Fruit fly (Drosophila melanogaster) whole organism, wandering third instar larva: ENCODE data around the gene ine.

Experiments
- Dfd ChIP-seq: fragments of >200 bp; optimal IDR thresholded peaks from 2 replicates; lab custom pipeline; 2017; ENCODE audit warnings: missing biosample characterization, missing genetic modification characterization
- Hnf4 ChIP-seq: fragments of 200-800 bp; sonication (Bioruptor generic); optimal IDR thresholded peaks from 2 replicates; lab custom pipeline; 2016; ENCODE audit warnings: missing biosample characterization, mild to moderate bottlenecking, missing genetic modification characterization
- Mio ChIP-seq: sonication (Bioruptor generic); optimal IDR thresholded peaks from 2 replicates; lab custom pipeline; 2016; ENCODE audit warnings: missing biosample characterization, missing genetic modification characterization
- N ChIP-seq: fragments of >200 bp; optimal IDR thresholded peaks from 2 replicates; lab custom pipeline; 2018; ENCODE audit warnings: missing biosample characterization, missing external identifiers, missing genetic modification characterization
- OdsH ChIP-seq: fragments of 200-800 bp; sonication (Bioruptor generic); optimal IDR thresholded peaks from 2 replicates; lab custom pipeline; 2016; ENCODE audit warnings: missing biosample characterization, mild to moderate bottlenecking, missing genetic modification characterization
- br ChIP-seq: fragments of 200-800 bp; sonication (Bioruptor generic); optimal IDR thresholded peaks from 2 replicates; lab custom pipeline; 2016; ENCODE audit warnings: missing biosample characterization, missing genetic modification characterization
- dl ChIP-seq, 2 experiments: fragments of 175-275, 200-275 bp in 1 of 2; fragments of 200-275 bp in 1 of 2; sonication (Bioruptor generic); optimal IDR thresholded peaks; lab custom pipeline; 2018; ENCODE audit warnings: mild to moderate bottlenecking in 2 of 2, missing biosample characterization in 2 of 2, missing genetic modification characterization in 2 of 2, moderate library complexity in 2 of 2; ENCODE audit not compliant: partially characterized antibody in 2 of 2, insufficient read depth in 1 of 2
- fru ChIP-seq: fragments of 200-800 bp; sonication (Bioruptor generic); optimal IDR thresholded peaks from 3 replicates; lab custom pipeline; 2016; ENCODE audit warnings: missing biosample characterization, mild to moderate bottlenecking, missing genetic modification characterization
- h ChIP-seq: fragments of 200-800 bp; sonication (Bioruptor generic); optimal IDR thresholded peaks from 3 replicates; lab custom pipeline; 2016; ENCODE audit warnings: missing biosample characterization, mild to moderate bottlenecking, missing genetic modification characterization
- lola ChIP-seq: fragments of >200 bp; optimal IDR thresholded peaks from 2 replicates; lab custom pipeline; 2017; ENCODE audit warnings: missing biosample characterization, missing genetic modification characterization
- rgr ChIP-seq: fragments of 200-800 bp; sonication (Bioruptor generic); optimal IDR thresholded peaks from 3 replicates; lab custom pipeline; 2016; ENCODE audit warnings: missing biosample characterization, mild to moderate bottlenecking, missing genetic modification characterization
- sv ChIP-seq: fragments of 200-800 bp; sonication (Bioruptor generic); optimal IDR thresholded peaks from 3 replicates; lab custom pipeline; 2016; ENCODE audit warnings: missing biosample characterization, missing genetic modification characterization

dm6 chr2L:4476672-4477273, at the start of gene ine:
- TF ChIP-seq fru (GFP tag; lab: Kevin White, UChicago) (no peak), dl (GFP tag; optimal IDR thresholded peaks at IDR 0.05; lab: Kevin White, UChicago; ENCODE audit: insufficient read depth in 1 of 2, partially characterized antibody in 2 of 2) (no peak), Dfd (GFP tag; lab: Kevin White, UChicago) (no peak), br (no peak), N (GFP tag; lab: Kevin White, UChicago) (no peak), sv (GFP tag; lab: Kevin White, UChicago) (no peak), OdsH (no peak), Mio (no peak), lola (GFP tag; lab: Kevin White, UChicago) (no peak), h (GFP tag; lab: Kevin White, UChicago) (peak; percentile 52), Hnf4 (GFP tag; lab: Kevin White, UChicago) (no peak), rgr (GFP tag; lab: Kevin White, UChicago) (no peak)
